Worm (Caenorhabditis elegans) whole organism, L3 larva: ENCODE measurements around the gene F52H2.1.

Experiments used
- R02D3.7 ChIP-seq: fragments of 150-350 bp; optimal IDR thresholded peaks from 2 replicates; lab custom pipeline; 2014; ENCODE audit warnings: missing biosample characterization, missing genetic modification characterization
- aly-2 ChIP-seq: fragments of 150-350 bp; optimal IDR thresholded peaks from 2 replicates; lab custom pipeline; 2014; ENCODE audit warnings: missing biosample characterization, missing genetic modification characterization
- ama-1 ChIP-seq: fragments of 150-350 bp; optimal IDR thresholded peaks from 2 replicates; lab custom pipeline; 2018
- ceh-82 ChIP-seq: fragments of 150-350 bp; optimal IDR thresholded peaks from 2 replicates; lab custom pipeline; 2014; ENCODE audit warnings: missing biosample characterization, missing genetic modification characterization
- egl-27 ChIP-seq: sonication (generic microtip); optimal IDR thresholded peaks from 4 replicates; lab custom pipeline; 2017; ENCODE audit warnings: missing biosample characterization, missing genetic modification reagents, missing genetic modification characterization
- lin-15B ChIP-seq: fragments of 150-350 bp; optimal IDR thresholded peaks from 2 replicates; lab custom pipeline; 2014; ENCODE audit warnings: missing biosample characterization, missing genetic modification characterization
- lin-39 ChIP-seq: fragments of 150-350 bp; optimal IDR thresholded peaks from 2 replicates; lab custom pipeline; 2018; ENCODE audit warnings: missing biosample characterization, missing genetic modification reagents, missing genetic modification characterization
- nhr-11 ChIP-seq: fragments of 150-350 bp; optimal IDR thresholded peaks from 2 replicates; lab custom pipeline; 2014; ENCODE audit warnings: missing biosample characterization, missing genetic modification characterization
- nhr-12 ChIP-seq: fragments of 150-350 bp; optimal IDR thresholded peaks from 2 replicates; lab custom pipeline; 2014; ENCODE audit warnings: missing biosample characterization, missing genetic modification characterization
- pha-4 ChIP-seq: fragments of 150-350 bp; optimal IDR thresholded peaks from 2 replicates; lab custom pipeline; 2014; ENCODE audit warnings: missing biosample characterization, missing genetic modification reagents, missing genetic modification characterization
- pqm-1 ChIP-seq: fragments of 150-350 bp; optimal IDR thresholded peaks from 2 replicates; lab custom pipeline; 2017; ENCODE audit warnings: missing biosample characterization, missing genetic modification characterization, inconsistent platforms
- unc-39 ChIP-seq: sonication (generic microtip); optimal IDR thresholded peaks from 4 replicates; lab custom pipeline; 2017; ENCODE audit warnings: missing biosample characterization, missing genetic modification characterization
- ztf-11 ChIP-seq: fragments of 150-350 bp; optimal IDR thresholded peaks from 2 replicates; lab custom pipeline; 2014; ENCODE audit warnings: missing biosample characterization, missing genetic modification characterization
- ztf-4 ChIP-seq: fragments of 150-350 bp; optimal IDR thresholded peaks from 2 replicates; lab custom pipeline; 2014; ENCODE audit warnings: missing biosample characterization, missing genetic modification characterization

DNA sequence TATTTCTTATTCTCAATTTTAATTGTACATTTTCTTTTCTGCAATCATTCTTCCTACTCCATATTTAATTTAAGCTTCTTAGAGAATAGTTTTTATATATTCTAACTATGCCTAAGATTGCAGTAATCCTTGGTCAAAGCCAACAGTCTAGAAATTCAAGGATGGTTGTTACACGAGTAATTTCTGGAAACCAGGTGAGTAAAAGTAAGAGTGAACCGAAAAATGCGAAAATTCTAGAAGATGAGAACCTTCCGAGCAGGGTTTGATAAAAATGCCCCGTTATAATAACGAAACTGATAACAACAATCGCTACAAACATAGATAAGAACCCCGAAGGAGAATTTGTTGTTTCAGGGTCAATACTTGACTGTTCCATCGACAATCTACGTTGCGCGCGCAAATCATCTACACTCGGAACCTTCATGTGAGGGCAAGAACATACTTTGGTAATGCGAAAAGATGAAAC is 7.6 kb upstream of the F52H2.1 start, which contains the start of gene F52H2.15:
- TF ChIP-seq unc-39 (tag; lab: Kevin White, UChicago) = no peak
- no peak for TF ChIP-seq ztf-4
- TF ChIP-seq ceh-82 (tag; lab: Kevin White, UChicago) = no peak
- no peak for TF ChIP-seq aly-2
- TF ChIP-seq lin-15B (tag; lab: Kevin White, UChicago) = no peak
- TF ChIP-seq pqm-1 = peak; percentile 57
- TF ChIP-seq R02D3.7 = no peak
- TF ChIP-seq egl-27 (tag; lab: Kevin White, UChicago) = no peak
- no peak for TF ChIP-seq nhr-12 (tag; lab: Kevin White, UChicago)
- TF ChIP-seq nhr-11 (tag; lab: Kevin White, UChicago) = no peak
- TF ChIP-seq lin-39 (tag; lab: Kevin White, UChicago) = no peak
- no peak for TF ChIP-seq ama-1 (lab: Kevin White, UChicago)
- no peak for TF ChIP-seq ztf-11 (tag; lab: Kevin White, UChicago)
- TF ChIP-seq pha-4 (tag; lab: Kevin White, UChicago) = peak; percentile 37
